Worm (Caenorhabditis elegans): ENCODE results near the gene Y105C5B.19.

Gene Y105C5B.19

DNA sequence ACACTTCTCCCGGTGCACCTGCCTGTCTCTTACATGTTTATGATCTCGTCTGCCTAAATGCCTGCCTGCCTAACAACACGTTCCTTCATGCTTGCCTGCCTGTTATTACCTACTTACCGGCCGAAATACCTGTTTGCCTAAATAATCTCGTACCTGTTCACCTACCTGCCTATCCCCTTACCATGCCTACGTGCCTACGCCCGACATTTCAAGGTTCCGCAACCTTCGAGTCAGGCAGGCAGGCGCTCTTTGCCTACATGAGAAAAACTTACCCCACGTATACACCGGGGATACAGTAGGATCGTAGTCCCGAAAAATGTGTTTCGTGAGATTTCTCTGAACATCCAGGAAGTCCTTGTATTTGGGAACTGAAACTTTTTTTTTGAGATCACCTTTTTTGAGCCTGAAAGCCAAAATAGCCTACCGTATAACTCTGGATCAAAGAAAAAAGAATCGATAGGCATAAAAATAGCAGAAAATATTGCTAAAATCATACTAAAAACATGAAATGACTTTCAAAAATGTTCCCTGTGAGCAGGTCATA lies 21.5 kb downstream of the Y105C5B.19 start, which contains the start of gene lgc-19:
Gene lgc-19, minus strand, starts transcription at position 494 of the 544 bp plus-strand sequence.
- no peak for TF ChIP-seq unc-55 (GFP tag; optimal IDR thresholded peaks at IDR 0.05)
- TF ChIP-seq odd-2 (tag; optimal IDR thresholded peaks at IDR 0.05), result no peak
- no peak for TF ChIP-seq lin-11 (tag; optimal IDR thresholded peaks at IDR 0.05)
- TF ChIP-seq unc-42 (tag; optimal IDR thresholded peaks at IDR 0.05), result no peak
- TF ChIP-seq gmeb-2 (tag; optimal IDR thresholded peaks at IDR 0.05), result no peak

DNA sequence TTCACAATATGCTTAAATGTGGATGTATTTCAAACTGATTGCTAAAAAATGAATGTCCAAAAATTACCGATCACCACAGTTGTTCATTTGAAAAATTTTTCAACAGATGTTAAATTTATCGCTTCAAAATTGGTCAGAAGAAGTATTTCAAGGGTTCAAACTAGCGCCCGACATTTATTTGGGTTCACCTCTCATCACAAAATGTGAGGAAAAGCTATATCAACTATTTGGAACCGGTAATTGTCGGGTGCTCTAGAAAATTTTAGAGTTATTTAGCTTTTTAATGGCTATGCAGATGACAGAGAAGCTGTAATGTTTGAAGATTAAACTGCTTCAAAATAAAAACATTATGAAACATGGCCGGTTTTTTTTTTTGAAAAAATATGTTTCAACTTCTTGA lies 22.7 kb downstream of the Y105C5B.19 start:
- TF ChIP-seq syd-9 (tag; optimal IDR thresholded peaks at IDR 0.05) (no peak), K02D7.2 (tag; optimal IDR thresholded peaks at IDR 0.05) (no peak), ceh-18 (tag; optimal IDR thresholded peaks at IDR 0.05) (no peak), nfya-1 (tag; optimal IDR thresholded peaks at IDR 0.05) (no peak), nhr-232 (tag; optimal IDR thresholded peaks at IDR 0.05) (no peak), hlh-30 (tag; optimal IDR thresholded peaks at IDR 0.05; ENCODE audit: insufficient read depth) (no peak), nhr-11 (tag; optimal IDR thresholded peaks at IDR 0.05) (no peak), C08G9.2 (tag; optimal IDR thresholded peaks at IDR 0.05) (no peak), elt-4 (tag; optimal IDR thresholded peaks at IDR 0.05) (no peak), tbx-2 (tag; optimal IDR thresholded peaks at IDR 0.05) (no peak), sox-4 (tag; optimal IDR thresholded peaks at IDR 0.05) (no peak), pqm-1 (tag; optimal IDR thresholded peaks at IDR 0.05) (no peak)

DNA sequence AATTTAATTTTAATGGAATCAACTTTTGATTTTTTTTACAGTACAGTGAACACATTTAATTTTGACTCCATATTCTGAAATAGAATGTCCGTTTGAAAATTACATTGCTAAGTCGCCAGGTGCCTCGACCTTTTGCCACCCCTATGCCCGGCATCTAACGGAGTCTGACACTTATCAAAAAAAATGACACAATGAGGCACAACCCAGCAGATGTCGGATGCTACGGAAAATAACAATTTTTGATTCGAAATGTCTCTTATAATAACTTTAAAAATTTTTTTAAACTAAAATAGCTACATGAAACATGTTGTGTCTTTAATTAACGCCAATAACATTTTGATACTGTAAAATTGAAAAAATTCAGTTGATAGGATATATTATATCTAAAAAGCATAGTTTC lies 28.4 kb downstream of the Y105C5B.19 start:
- TF ChIP-seq ets-4 (tag; optimal IDR thresholded peaks at IDR 0.05), result no peak
- TF ChIP-seq eyg-1 (tag; optimal IDR thresholded peaks at IDR 0.05), result no peak
- no peak for TF ChIP-seq npax-4 (tag; optimal IDR thresholded peaks at IDR 0.05)
- TF ChIP-seq ttx-3 (tag; optimal IDR thresholded peaks at IDR 0.05), result no peak
- no peak for TF ChIP-seq nhr-11 (tag; optimal IDR thresholded peaks at IDR 0.05)
- no peak for TF ChIP-seq ama-1 (optimal IDR thresholded peaks at IDR 0.05)
- no peak for TF ChIP-seq hlh-8 (tag; optimal IDR thresholded peaks at IDR 0.05)
- TF ChIP-seq tbx-2 (tag; optimal IDR thresholded peaks at IDR 0.05), result no peak
- no peak for TF ChIP-seq rnt-1 (tag; optimal IDR thresholded peaks at IDR 0.05)
- no peak for TF ChIP-seq zip-5 (tag; optimal IDR thresholded peaks at IDR 0.05)
- no peak for TF ChIP-seq ceh-6 (GFP tag; optimal IDR thresholded peaks at IDR 0.05)
- no peak for TF ChIP-seq unc-86 (tag; optimal IDR thresholded peaks at IDR 0.05)

DNA sequence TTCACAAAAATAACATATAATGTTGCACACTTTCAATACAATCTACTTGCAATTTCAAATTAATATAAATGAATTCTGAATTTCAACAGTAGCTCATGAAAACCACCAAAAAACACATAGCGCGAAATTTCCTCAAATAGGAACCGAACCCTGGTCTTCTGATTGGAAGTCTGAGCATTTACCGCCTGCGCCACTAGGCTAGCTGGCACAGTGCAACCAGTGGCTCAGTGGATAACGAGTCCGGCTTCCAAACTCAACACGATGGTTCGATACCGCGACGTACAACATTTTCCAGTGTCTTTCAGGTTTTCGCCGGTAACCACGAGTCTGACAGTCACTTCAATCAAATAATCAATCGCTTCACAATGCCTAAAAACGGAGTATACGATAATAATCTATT lies 30.1 kb downstream of the Y105C5B.19 start:
- TF ChIP-seq fkh-10 (GFP tag; optimal IDR thresholded peaks at IDR 0.05) (no peak), ets-4 (tag; optimal IDR thresholded peaks at IDR 0.05) (no peak), sdc-2 (tag; optimal IDR thresholded peaks at IDR 0.05) (no peak), lim-6 (tag; optimal IDR thresholded peaks at IDR 0.05) (no peak), hlh-15 (tag; optimal IDR thresholded peaks at IDR 0.05) (no peak), zip-5 (tag; optimal IDR thresholded peaks at IDR 0.05) (no peak), madf-2 (tag; optimal IDR thresholded peaks at IDR 0.05) (no peak), odd-2 (tag; optimal IDR thresholded peaks at IDR 0.05) (no peak), ceh-31 (tag; optimal IDR thresholded peaks at IDR 0.05) (no peak), T23F11.4 (GFP tag; optimal IDR thresholded peaks at IDR 0.05) (no peak), dmd-4 (tag; optimal IDR thresholded peaks at IDR 0.05; ENCODE audit: borderline replicate concordance) (no peak), fkh-6 (tag; optimal IDR thresholded peaks at IDR 0.05) (no peak)

DNA sequence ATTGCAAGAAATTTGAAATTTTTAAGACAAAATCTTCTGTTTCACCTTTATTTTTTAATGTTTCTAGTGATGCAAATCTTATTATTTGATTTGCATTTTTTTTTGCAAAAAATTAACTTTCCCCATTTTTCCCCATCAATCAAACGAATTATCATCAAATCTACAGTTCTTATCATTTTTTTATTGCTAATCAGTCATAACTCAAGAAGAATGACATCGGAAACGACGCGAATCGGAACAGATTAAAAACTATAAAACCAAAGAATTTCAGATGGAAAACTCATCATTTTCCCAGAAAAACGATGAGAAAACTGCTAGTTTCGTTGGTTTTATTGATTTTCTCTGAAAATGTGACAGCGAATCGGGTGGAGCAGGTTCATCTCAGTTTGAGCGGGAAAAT lies 32.1 kb downstream of the Y105C5B.19 start, which contains the start of gene Y105C5B.15:
Gene Y105C5B.15, plus strand, starts transcription at position 297 of the 400 bp plus-strand sequence.
- TF ChIP-seq pag-3 (tag; optimal IDR thresholded peaks at IDR 0.05; ENCODE audit: borderline replicate concordance), result no peak
- TF ChIP-seq che-1 (tag; optimal IDR thresholded peaks at IDR 0.05), result no peak
- TF ChIP-seq ceh-34 (tag; optimal IDR thresholded peaks at IDR 0.05), result no peak
- TF ChIP-seq madf-2 (tag; optimal IDR thresholded peaks at IDR 0.05), result no peak
- peak; percentile 1 for TF ChIP-seq elt-2 (tag; optimal IDR thresholded peaks at IDR 0.05)
- no peak for TF ChIP-seq tbx-2 (tag; optimal IDR thresholded peaks at IDR 0.05)
- TF ChIP-seq ceh-6 (GFP tag; optimal IDR thresholded peaks at IDR 0.05), result no peak
- TF ChIP-seq fax-1 (tag; optimal IDR thresholded peaks at IDR 0.05), result no peak

Measured in whole organism, late embryonic.